Fruit fly (Drosophila melanogaster): ENCODE measurements around the gene Pdp.

Pdp gene

DNA sequence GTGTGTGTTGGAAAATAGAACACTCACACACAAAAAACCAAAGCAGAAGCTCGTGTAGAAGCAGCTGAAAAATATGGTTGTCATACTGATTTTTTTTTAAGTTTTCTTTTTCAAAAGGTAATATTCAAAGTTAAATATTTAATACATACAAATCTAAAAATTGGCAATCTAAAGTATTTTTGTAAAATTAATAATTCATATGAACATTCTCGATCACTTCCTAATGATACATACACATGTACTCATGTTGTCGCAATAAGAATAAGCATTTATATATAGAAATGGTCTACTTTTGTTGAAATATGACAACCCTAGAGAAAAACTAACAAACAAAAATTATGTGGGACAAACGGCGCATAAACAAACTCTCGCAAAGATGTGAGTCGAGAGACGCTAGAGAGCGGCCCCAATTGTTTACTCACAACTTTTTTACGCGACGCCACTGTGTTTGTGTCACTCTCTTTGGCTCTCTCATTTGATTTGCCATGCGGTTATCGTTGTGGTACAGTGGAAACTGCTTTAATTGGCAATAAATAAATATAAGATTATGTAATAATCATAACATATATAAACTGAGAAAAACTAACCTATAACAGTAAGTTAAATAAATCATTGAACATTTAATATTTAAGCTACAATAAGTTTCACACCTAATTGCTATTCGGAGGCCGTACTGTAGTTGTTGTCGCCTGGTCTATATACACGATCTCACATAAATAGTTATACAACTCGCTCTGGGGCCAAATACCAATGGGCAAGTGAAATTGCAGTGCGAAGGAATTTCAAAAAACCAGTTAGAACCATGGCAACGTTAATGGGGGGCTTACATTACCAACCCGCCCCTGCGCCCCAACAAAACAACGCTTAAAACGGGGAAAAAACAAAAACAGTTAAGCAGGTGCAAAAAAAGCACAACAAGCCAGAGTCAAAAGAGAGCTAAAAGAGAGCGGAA is 27.8 kb downstream of the Pdp start (continued):
- TF ChIP-seq CG8119 (GFP tag; IDR thresholded peaks at IDR 0.05) (peak; percentile 99), Gug (GFP tag; IDR thresholded peaks at IDR 0.05) (peak; percentile 98), CG6854 (GFP tag; optimal IDR thresholded peaks at IDR 0.05) (peak; percentile 97), CG1621 (tag; optimal IDR thresholded peaks at IDR 0.05) (peak; percentile 96), CG16779 (tag; optimal IDR thresholded peaks at IDR 0.05) (peak; percentile 96), Eip93F (GFP tag; optimal IDR thresholded peaks at IDR 0.05) (peak; percentile 95), CG4318 (GFP tag; optimal IDR thresholded peaks at IDR 0.05) (peak; percentile 94), CG7368 (GFP tag; optimal IDR thresholded peaks at IDR 0.05) (peak; percentile 97), Hr39 (GFP tag; optimal IDR thresholded peaks at IDR 0.05) (peak; percentile 90), topi (GFP tag; optimal IDR thresholded peaks at IDR 0.05) (peak; percentile 97), Sox14 (GFP tag; optimal IDR thresholded peaks at IDR 0.05) (peak; percentile 95), fd59A (GFP tag; optimal IDR thresholded peaks at IDR 0.05) (peak; percentile 98), Eip78C (GFP tag) (peak; percentile 99), Sox102F (GFP tag; optimal IDR thresholded peaks at IDR 0.05) (peak; percentile 97), Blimp-1 (GFP tag; optimal IDR thresholded peaks at IDR 0.05) (peak; percentile 94), CG34406 (GFP tag; optimal IDR thresholded peaks at IDR 0.05) (peak; percentile 99), achi (GFP tag; optimal IDR thresholded peaks at IDR 0.05) (peak; percentile 98), Hr38 (GFP tag; optimal IDR thresholded peaks at IDR 0.05) (no peak), cyc (GFP tag; optimal IDR thresholded peaks at IDR 0.05) (peak; percentile 94), acj6 (GFP tag; optimal IDR thresholded peaks at IDR 0.05) (peak; percentile 98), Ets96B (tag; optimal IDR thresholded peaks at IDR 0.05) (peak; percentile 99), CG6163 (GFP tag; IDR thresholded peaks at IDR 0.05) (peak; percentile 98), CG3919 (GFP tag; optimal IDR thresholded peaks at IDR 0.05) (peak; percentile 98), spab (GFP tag; optimal IDR thresholded peaks at IDR 0.05) (peak; percentile 97), svp (GFP tag) (peak; percentile 98), CG11762 (GFP tag; optimal IDR thresholded peaks at IDR 0.05; ENCODE audit: insufficient read depth) (peak; percentile 91), CG15336 (GFP tag; IDR thresholded peaks at IDR 0.05) (peak; percentile 99), net (GFP tag; optimal IDR thresholded peaks at IDR 0.05) (peak; percentile 98), ss (GFP tag; optimal IDR thresholded peaks at IDR 0.05) (peak; percentile 98 to 99), Lpt (GFP tag; optimal IDR thresholded peaks at IDR 0.05) (peak; percentile 94), Eip75B (GFP tag; optimal IDR thresholded peaks at IDR 0.05) (peak; percentile 96), CG6808 (GFP tag; optimal IDR thresholded peaks at IDR 0.05) (peak; percentile 98), eg (GFP tag; IDR thresholded peaks at IDR 0.05) (peak; percentile 99), Smox (GFP tag; optimal IDR thresholded peaks at IDR 0.05) (peak; percentile 94), CG8632 (GFP tag; optimal IDR thresholded peaks at IDR 0.05) (peak; percentile 99), CG6276 (GFP tag; optimal IDR thresholded peaks at IDR 0.05) (peak; percentile 97), Met (GFP tag; optimal IDR thresholded peaks at IDR 0.05) (peak; percentile 97)

- TF ChIP-seq fd59A (GFP tag; optimal IDR thresholded peaks at IDR 0.05): peak; percentile 89
- peak; percentile 94 for TF ChIP-seq acj6 (GFP tag; optimal IDR thresholded peaks at IDR 0.05)
- peak; percentile 79 for TF ChIP-seq eg (GFP tag; IDR thresholded peaks at IDR 0.05)
- peak; percentile 96 for TF ChIP-seq svp (GFP tag)
- peak; percentile 92 for TF ChIP-seq CG8319 (GFP tag; optimal IDR thresholded peaks at IDR 0.05)
- TF ChIP-seq CG31627 (GFP tag; optimal IDR thresholded peaks at IDR 0.05): peak; percentile 89
- peak; percentile 93 for TF ChIP-seq CG10669 (GFP tag; optimal IDR thresholded peaks at IDR 0.05)
- peak; percentile 78 for TF ChIP-seq vri (GFP tag; optimal IDR thresholded peaks at IDR 0.05)
- TF ChIP-seq Ets96B (tag; optimal IDR thresholded peaks at IDR 0.05): peak; percentile 92
- peak; percentile 94 for TF ChIP-seq OdsH (GFP tag; optimal IDR thresholded peaks at IDR 0.05)
- peak; percentile 94 for TF ChIP-seq lz (GFP tag; optimal IDR thresholded peaks at IDR 0.05)
- peak; percentile 91 for TF ChIP-seq Hr4 (GFP tag; optimal IDR thresholded peaks at IDR 0.05)
- TF ChIP-seq CG6854 (GFP tag; optimal IDR thresholded peaks at IDR 0.05): peak; percentile 70
- TF ChIP-seq Hr39 (GFP tag; optimal IDR thresholded peaks at IDR 0.05): peak; percentile 91
- peak; percentile 90 for TF ChIP-seq Sox14 (GFP tag; optimal IDR thresholded peaks at IDR 0.05)
- TF ChIP-seq CG6792 (GFP tag; optimal IDR thresholded peaks at IDR 0.05): peak; percentile 92
- peak; percentile 95 for TF ChIP-seq esn (GFP tag; optimal IDR thresholded peaks at IDR 0.05)
- peak; percentile 91 for TF ChIP-seq Lpt (GFP tag; optimal IDR thresholded peaks at IDR 0.05)
- peak; percentile 86 for TF ChIP-seq CG6808 (GFP tag; optimal IDR thresholded peaks at IDR 0.05)
- peak; percentile 93 for TF ChIP-seq net (GFP tag; optimal IDR thresholded peaks at IDR 0.05)
- TF ChIP-seq CG6276 (GFP tag; optimal IDR thresholded peaks at IDR 0.05): peak; percentile 93
Observed at dm6 chrX:7705175-7706097, 29.0 kb downstream of the Pdp start.
